Fruit fly (Drosophila melanogaster): Measurements from ENCODE around the gene RpL8.

DNA sequence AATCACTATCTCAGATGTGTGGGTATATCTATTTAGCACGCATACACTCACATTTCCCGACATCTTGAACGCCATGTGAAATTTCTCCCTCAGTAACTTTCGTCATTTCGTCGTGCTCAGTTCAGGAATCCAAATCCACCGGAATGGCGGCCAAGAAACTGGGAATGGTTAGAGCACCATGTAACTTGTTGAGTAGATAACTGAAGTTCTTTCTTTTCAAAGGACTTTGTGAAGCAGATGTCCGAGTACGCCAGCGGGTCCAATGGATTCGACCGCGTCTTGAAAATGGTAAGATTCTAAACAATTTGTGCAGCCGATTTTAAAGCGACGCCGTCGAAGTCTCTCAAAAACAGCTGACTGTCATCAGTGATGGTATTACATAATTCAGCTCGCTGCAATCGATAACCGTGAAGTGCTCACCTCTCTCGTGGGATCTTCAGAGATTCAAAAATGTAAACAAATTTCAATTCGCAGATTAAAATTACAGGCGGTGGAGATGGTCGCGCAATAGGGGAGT is 12.0 kb downstream of the RpL8 start, which contains the start of the genes CG16985 and CG12182:
- TF ChIP-seq CG14711 (tag; optimal IDR thresholded peaks at IDR 0.05): peak; percentile 0
- TF ChIP-seq pad (GFP tag; optimal IDR thresholded peaks at IDR 0.05): no peak
- TF ChIP-seq ovo (GFP tag; optimal IDR thresholded peaks at IDR 0.05): no peak
- no peak for TF ChIP-seq kay (GFP tag; ENCODE audit: borderline replicate concordance)

Data from whole organism, adult.